Worm (Caenorhabditis elegans) whole organism, mixed stage, embryonic: ENCODE measurements around the gene srh-98.

Source experiments
- M03D4.4 ChIP-seq: sonication (generic microtip); optimal IDR thresholded peaks from 2 replicates; lab custom pipeline; 2017; ENCODE audit warnings: mild to moderate bottlenecking, missing genetic modification characterization, missing compliant biosample characterization
- bed-3 ChIP-seq: fragments of 200-800 bp; sonication (Bioruptor generic); optimal IDR thresholded peaks from 3 replicates; lab custom pipeline; 2018; ENCODE audit warnings: mild to moderate bottlenecking, missing genetic modification characterization, moderate library complexity, missing compliant biosample characterization
- blmp-1 ChIP-seq: fragments of 150-350 bp; optimal IDR thresholded peaks from 2 replicates; lab custom pipeline; 2014; ENCODE audit warnings: missing biosample characterization, missing genetic modification characterization
- ceh-83 ChIP-seq: fragments of 200-800 bp; sonication (Bioruptor generic); optimal IDR thresholded peaks from 2 replicates; lab custom pipeline; 2018; ENCODE audit warnings: mild to moderate bottlenecking, missing genetic modification characterization, missing compliant biosample characterization
- ces-1 ChIP-seq: fragments of 150-350 bp; optimal IDR thresholded peaks from 2 replicates; lab custom pipeline; 2014; ENCODE audit warnings: missing biosample characterization, missing genetic modification reagents, missing genetic modification characterization
- cnd-1 ChIP-seq: fragments of 200-800 bp; sonication (Bioruptor generic); optimal IDR thresholded peaks from 2 replicates; lab custom pipeline; 2018; ENCODE audit warnings: mild to moderate bottlenecking, missing genetic modification characterization, missing compliant biosample characterization
- drap-1 ChIP-seq: fragments of 200-800 bp; sonication (Bioruptor generic); optimal IDR thresholded peaks from 3 replicates; lab custom pipeline; 2018; ENCODE audit warnings: mild to moderate bottlenecking, missing genetic modification characterization, missing compliant biosample characterization
- elt-1 ChIP-seq: sonication (generic microtip); optimal IDR thresholded peaks from 2 replicates; lab custom pipeline; 2017; ENCODE audit warnings: missing genetic modification characterization, mild to moderate bottlenecking, missing compliant biosample characterization, antibody characterized with exemption, moderate library complexity, borderline replicate concordance; ENCODE audit not compliant: insufficient read depth
- elt-3 ChIP-seq: fragments of 150-350 bp; optimal IDR thresholded peaks from 2 replicates; lab custom pipeline; 2014; ENCODE audit warnings: missing biosample characterization, missing genetic modification characterization
- ham-2 ChIP-seq: fragments of 200-800 bp; sonication (Bioruptor generic); optimal IDR thresholded peaks from 2 replicates; lab custom pipeline; 2018; ENCODE audit warnings: mild to moderate bottlenecking, missing genetic modification characterization, missing compliant biosample characterization
- lin-13 ChIP-seq: fragments of 150-350 bp; optimal IDR thresholded peaks from 2 replicates; lab custom pipeline; 2014; ENCODE audit warnings: missing biosample characterization, missing genetic modification characterization
- lin-32 ChIP-seq: fragments of 200-800 bp; sonication (Bioruptor generic); optimal IDR thresholded peaks from 2 replicates; lab custom pipeline; 2018; ENCODE audit warnings: mild to moderate bottlenecking, missing genetic modification characterization, missing compliant biosample characterization
- lsy-2 ChIP-seq: fragments of 150-350 bp; optimal IDR thresholded peaks from 2 replicates; lab custom pipeline; 2014; ENCODE audit warnings: missing biosample characterization, missing genetic modification characterization
- mab-5 ChIP-seq: fragments of 150-350 bp; optimal IDR thresholded peaks from 2 replicates; lab custom pipeline; 2014; ENCODE audit warnings: missing biosample characterization, missing genetic modification characterization
- mep-1 ChIP-seq: fragments of 150-350 bp; optimal IDR thresholded peaks from 2 replicates; lab custom pipeline; 2017; ENCODE audit warnings: missing biosample characterization, missing genetic modification reagents, missing genetic modification characterization, inconsistent platforms
- mls-2 ChIP-seq: sonication (generic microtip); optimal IDR thresholded peaks from 2 replicates; lab custom pipeline; 2016; ENCODE audit warnings: mild to moderate bottlenecking, missing genetic modification characterization, moderate library complexity, missing compliant biosample characterization
- nhr-12 ChIP-seq: fragments of 150-350 bp; optimal IDR thresholded peaks from 2 replicates; lab custom pipeline; 2014; ENCODE audit warnings: missing biosample characterization, missing genetic modification characterization
- nhr-2 ChIP-seq: fragments of 150-350 bp; optimal IDR thresholded peaks from 2 replicates; lab custom pipeline; 2014; ENCODE audit warnings: missing biosample characterization, missing genetic modification characterization
- nhr-237 ChIP-seq: fragments of 150-350 bp; optimal IDR thresholded peaks from 2 replicates; lab custom pipeline; 2014; ENCODE audit warnings: missing biosample characterization, missing genetic modification characterization
- nhr-28 ChIP-seq: fragments of 150-350 bp; optimal IDR thresholded peaks from 2 replicates; lab custom pipeline; 2014; ENCODE audit warnings: missing biosample characterization, missing genetic modification characterization
- nhr-76 ChIP-seq: sonication (generic microtip); optimal IDR thresholded peaks from 2 replicates; lab custom pipeline; 2017; ENCODE audit warnings: missing biosample characterization, missing genetic modification characterization
- sem-2 ChIP-seq: fragments of 200-800 bp; sonication (Bioruptor generic); optimal IDR thresholded peaks from 2 replicates; lab custom pipeline; 2018; ENCODE audit warnings: mild to moderate bottlenecking, missing genetic modification characterization, missing compliant biosample characterization
- snpc-4 ChIP-seq: fragments of 150-350 bp; optimal IDR thresholded peaks from 2 replicates; lab custom pipeline; 2014; ENCODE audit warnings: missing biosample characterization, missing genetic modification characterization
- sptf-1 ChIP-seq: sonication (generic microtip); optimal IDR thresholded peaks from 2 replicates; lab custom pipeline; 2017; ENCODE audit warnings: mild to moderate bottlenecking, missing genetic modification characterization, moderate library complexity, missing compliant biosample characterization
- tbx-8 ChIP-seq: fragments of 200-800 bp; sonication (Bioruptor generic); optimal IDR thresholded peaks from 2 replicates; lab custom pipeline; 2018; ENCODE audit warnings: mild to moderate bottlenecking, missing genetic modification characterization, moderate library complexity, missing compliant biosample characterization
- unc-120 ChIP-seq: sonication (generic microtip); optimal IDR thresholded peaks from 2 replicates; lab custom pipeline; 2017; ENCODE audit warnings: missing genetic modification characterization, missing compliant biosample characterization; ENCODE audit not compliant: poor library complexity, severe bottlenecking
- unc-39 ChIP-seq: fragments of 150-350 bp; optimal IDR thresholded peaks from 2 replicates; lab custom pipeline; 2014; ENCODE audit warnings: missing biosample characterization, missing genetic modification characterization
- unc-62 ChIP-seq: fragments of 150-350 bp; optimal IDR thresholded peaks from 2 replicates; lab custom pipeline; 2014; ENCODE audit warnings: missing biosample characterization, missing genetic modification reagents, missing genetic modification characterization
- zip-8 ChIP-seq: fragments of 150-350 bp; optimal IDR thresholded peaks from 2 replicates; lab custom pipeline; 2014; ENCODE audit warnings: missing biosample characterization, missing genetic modification characterization
- ztf-11 ChIP-seq: fragments of 150-350 bp; optimal IDR thresholded peaks from 2 replicates; lab custom pipeline; 2014; ENCODE audit warnings: missing biosample characterization, missing genetic modification characterization

srh-98 gene

ce11 chrV:16224027-16224426, 11.5 kb downstream of the srh-98 start, which contains the start of gene stdh-2:
Gene stdh-2 (plus strand): TSS chrV:16224327.
- TF ChIP-seq nhr-237 (tag; lab: Kevin White, UChicago) (no peak), unc-62 (GFP tag; lab: Kevin White, UChicago) (no peak), zip-8 (no peak), lin-13 (tag; lab: Kevin White, UChicago) (no peak), ham-2 (GFP tag; lab: Kevin White, UChicago) (no peak), unc-120 (tag; lab: Kevin White, UChicago) (no peak), snpc-4 (tag; lab: Kevin White, UChicago) (no peak), M03D4.4 (tag; lab: Kevin White, UChicago) (no peak), ztf-11 (tag; lab: Kevin White, UChicago) (no peak), drap-1 (GFP tag; lab: Kevin White, UChicago) (no peak), nhr-76 (no peak), lin-32 (no peak), nhr-28 (tag; lab: Kevin White, UChicago) (no peak), blmp-1 (tag; lab: Kevin White, UChicago) (no peak), elt-3 (tag; lab: Kevin White, UChicago) (no peak), tbx-8 (GFP tag; lab: Kevin White, UChicago) (no peak), mab-5 (tag; lab: Kevin White, UChicago) (no peak), nhr-2 (tag; lab: Kevin White, UChicago) (no peak), bed-3 (GFP tag; lab: Kevin White, UChicago) (no peak)

- no peak for TF ChIP-seq mls-2 (tag; lab: Kevin White, UChicago)
- no peak for TF ChIP-seq nhr-76
- no peak for TF ChIP-seq mab-5 (tag; lab: Kevin White, UChicago)
- no peak for TF ChIP-seq unc-39 (tag; lab: Kevin White, UChicago)
- TF ChIP-seq lsy-2 (tag; lab: Kevin White, UChicago): no peak
- TF ChIP-seq nhr-12 (tag; lab: Kevin White, UChicago): no peak
- no peak for TF ChIP-seq unc-62 (GFP tag; lab: Kevin White, UChicago)
- TF ChIP-seq zip-8: no peak
- no peak for TF ChIP-seq ceh-83
- no peak for TF ChIP-seq sptf-1 (tag; lab: Kevin White, UChicago)
- TF ChIP-seq unc-120 (tag; lab: Kevin White, UChicago): no peak
- no peak for TF ChIP-seq M03D4.4 (tag; lab: Kevin White, UChicago)
- no peak for TF ChIP-seq nhr-237 (tag; lab: Kevin White, UChicago)
- TF ChIP-seq nhr-2 (tag; lab: Kevin White, UChicago): no peak
- TF ChIP-seq cnd-1 (tag; lab: Kevin White, UChicago): no peak
- no peak for TF ChIP-seq ztf-11 (tag; lab: Kevin White, UChicago)
- TF ChIP-seq lin-32: no peak
- no peak for TF ChIP-seq elt-3 (tag; lab: Kevin White, UChicago)
- no peak for TF ChIP-seq elt-1
- TF ChIP-seq ces-1 (GFP tag; lab: Kevin White, UChicago): no peak
Observed at ce11 chrV:16220020-16220419, 15.5 kb downstream of the srh-98 start.

- TF ChIP-seq nhr-237 (tag; lab: Kevin White, UChicago) (no peak), lin-13 (tag; lab: Kevin White, UChicago) (no peak), mls-2 (tag; lab: Kevin White, UChicago) (no peak), blmp-1 (tag; lab: Kevin White, UChicago) (no peak), ham-2 (GFP tag; lab: Kevin White, UChicago) (no peak), snpc-4 (tag; lab: Kevin White, UChicago) (no peak), nhr-2 (tag; lab: Kevin White, UChicago) (no peak), sem-2 (GFP tag; lab: Kevin White, UChicago) (no peak)
Observed at ce11 chrV:16218972-16219757, 16.4 kb downstream of the srh-98 start, which contains the start of gene glc-1. Gene glc-1 (plus strand): TSS chrV:16219634.

- no peak for TF ChIP-seq nhr-2 (tag; lab: Kevin White, UChicago)
- no peak for TF ChIP-seq elt-3 (tag; lab: Kevin White, UChicago)
- TF ChIP-seq snpc-4 (tag; lab: Kevin White, UChicago): no peak
- TF ChIP-seq drap-1 (GFP tag; lab: Kevin White, UChicago): no peak
- TF ChIP-seq ceh-83: no peak
- TF ChIP-seq M03D4.4 (tag; lab: Kevin White, UChicago): no peak
- no peak for TF ChIP-seq bed-3 (GFP tag; lab: Kevin White, UChicago)
- TF ChIP-seq zip-8: no peak
- no peak for TF ChIP-seq sptf-1 (tag; lab: Kevin White, UChicago)
- TF ChIP-seq unc-62 (GFP tag; lab: Kevin White, UChicago): no peak
- TF ChIP-seq lin-13 (tag; lab: Kevin White, UChicago): no peak
- TF ChIP-seq ham-2 (GFP tag; lab: Kevin White, UChicago): no peak
- TF ChIP-seq mep-1 (tag; lab: Kevin White, UChicago): no peak
Observed at ce11 chrV:16218522-16218921, 17.0 kb downstream of the srh-98 start, which contains the start of gene F11A5.15. Gene F11A5.15 (minus strand): TSS chrV:16218622.
